Fruit fly (Drosophila melanogaster) whole organism, embryonic: ENCODE data around the gene CG10226.
A peak's percentile ranks its signal among the peaks of the same experiment; 100 is the strongest.

Experiments
- Adf1 ChIP-seq: fragments of 200-800 bp; sonication (Bioruptor generic); IDR thresholded peaks from 2 replicates; pipeline ENCODE4 v1.3.6; 2022; ENCODE audit warnings: missing biosample characterization, missing genetic modification characterization
- Atf3 ChIP-seq: fragments of 200-800 bp; sonication (Bioruptor generic); optimal IDR thresholded peaks from 3 replicates; lab custom pipeline; 2016; ENCODE audit warnings: missing biosample characterization, missing genetic modification characterization
- BEAF-32 ChIP-seq: fragments of 200-800 bp; sonication (Bioruptor generic); optimal IDR thresholded peaks from 3 replicates; lab custom pipeline; 2017; ENCODE audit warnings: missing biosample characterization, missing genetic modification characterization, mild to moderate bottlenecking, moderate library complexity, missing genetic modification reagents
- CG10959 ChIP-seq: fragments of 200-800 bp; sonication (Bioruptor generic); IDR thresholded peaks from 2 replicates; pipeline ENCODE4 v1.3.6; 2022; ENCODE audit warnings: missing biosample characterization, missing genetic modification characterization
- CG1792 ChIP-seq: fragments of 200-800 bp; sonication (Bioruptor generic); optimal IDR thresholded peaks from 2 replicates; lab custom pipeline; 2016; ENCODE audit warnings: missing biosample characterization, missing genetic modification characterization
- CG34224 ChIP-seq: fragments of 200-800 bp; sonication (Bioruptor generic); IDR thresholded peaks from 3 replicates; pipeline ENCODE4 v1.3.6; 2022; ENCODE audit warnings: missing biosample characterization, missing genetic modification characterization; ENCODE audit not compliant: partially characterized antibody
- CG4617 ChIP-seq: fragments of 200-800 bp; sonication (Bioruptor generic); optimal IDR thresholded peaks from 3 replicates; lab custom pipeline; 2016; ENCODE audit warnings: missing biosample characterization, missing genetic modification characterization, borderline replicate concordance
- CG4730 ChIP-seq: fragments of 200-800 bp; sonication (Bioruptor generic); IDR thresholded peaks from 2 replicates; pipeline ENCODE4 v1.3.6; 2022; ENCODE audit warnings: missing biosample characterization, missing genetic modification characterization
- CG4820 ChIP-seq: fragments of 200-800 bp; sonication (Bioruptor generic); optimal IDR thresholded peaks from 3 replicates; lab custom pipeline; 2016; ENCODE audit warnings: missing biosample characterization, missing genetic modification characterization
- CG6254 ChIP-seq: fragments of 200-800 bp; sonication (Bioruptor generic); optimal IDR thresholded peaks from 3 replicates; lab custom pipeline; 2017; ENCODE audit warnings: mild to moderate bottlenecking, missing biosample characterization, missing genetic modification reagents, missing genetic modification characterization
- CG6791 ChIP-seq: fragments of 200-800 bp; sonication (Bioruptor generic); IDR thresholded peaks from 3 replicates; pipeline ENCODE4 v1.3.6; 2022; ENCODE audit warnings: missing biosample characterization, missing genetic modification characterization; ENCODE audit not compliant: partially characterized antibody
- CG9215 ChIP-seq: fragments of 200-800 bp; sonication (Bioruptor generic); IDR thresholded peaks from 2 replicates; pipeline ENCODE4 v1.3.6; 2022; ENCODE audit warnings: missing biosample characterization, missing genetic modification characterization
- CoRest ChIP-seq: fragments of 200-800 bp; sonication (Bioruptor generic); optimal IDR thresholded peaks from 3 replicates; lab custom pipeline; 2018; ENCODE audit warnings: missing biosample characterization, mild to moderate bottlenecking, missing genetic modification characterization, moderate library complexity
- Dll ChIP-seq: fragments of 200-800 bp; sonication (Bioruptor generic); IDR thresholded peaks from 4 replicates; pipeline ENCODE4 v1.3.6; 2022; ENCODE audit warnings: missing biosample characterization, missing genetic modification characterization; ENCODE audit not compliant: partially characterized antibody
- Drgx ChIP-seq: fragments of 200-800 bp; sonication (Bioruptor generic); IDR thresholded peaks from 2 replicates; pipeline ENCODE4 v1.3.6; 2022; ENCODE audit warnings: missing biosample characterization, missing genetic modification characterization
- Elba2 ChIP-seq: fragments of 200-800 bp; sonication (Bioruptor generic); optimal IDR thresholded peaks from 3 replicates; lab custom pipeline; 2016; ENCODE audit warnings: missing biosample characterization, missing genetic modification characterization
- Fer1 ChIP-seq: fragments of 200-800 bp; sonication (Bioruptor generic); optimal IDR thresholded peaks from 2 replicates; lab custom pipeline; 2017; ENCODE audit warnings: missing biosample characterization, mild to moderate bottlenecking, missing genetic modification characterization
- H15 ChIP-seq: fragments of 200-800 bp; sonication (Bioruptor generic); IDR thresholded peaks from 3 replicates; pipeline ENCODE4 v1.3.6; 2022; ENCODE audit warnings: missing biosample characterization, missing genetic modification characterization
- Hand ChIP-seq: fragments of 200-800 bp; sonication (Bioruptor generic); optimal IDR thresholded peaks from 2 replicates; lab custom pipeline; 2017; ENCODE audit warnings: mild to moderate bottlenecking, missing biosample characterization, missing genetic modification reagents, missing genetic modification characterization
- Hr39 ChIP-seq: fragments of >200 bp; optimal IDR thresholded peaks from 2 replicates; lab custom pipeline; 2017
- Lhr ChIP-seq: fragments of 200-800 bp; sonication (Bioruptor generic); optimal IDR thresholded peaks from 3 replicates; lab custom pipeline; 2017; ENCODE audit warnings: mild to moderate bottlenecking, missing biosample characterization, missing genetic modification reagents, missing genetic modification characterization
- MTF-1 ChIP-seq: fragments of 200-800 bp; sonication (Bioruptor generic); optimal IDR thresholded peaks from 2 replicates; lab custom pipeline; 2018; ENCODE audit warnings: missing biosample characterization, mild to moderate bottlenecking, missing genetic modification characterization, borderline replicate concordance
- Spps ChIP-seq: fragments of 200-800 bp; sonication (Bioruptor generic); optimal IDR thresholded peaks from 2 replicates; lab custom pipeline; 2018; ENCODE audit warnings: missing biosample characterization, mild to moderate bottlenecking, missing genetic modification characterization
- Tbp ChIP-seq: fragments of >200 bp; optimal IDR thresholded peaks from 2 replicates; lab custom pipeline; 2018; ENCODE audit warnings: missing biosample characterization, missing genetic modification characterization
- Xrp1 ChIP-seq: fragments of 200-800 bp; sonication (Bioruptor generic); IDR thresholded peaks from 2 replicates; pipeline ENCODE4 v1.3.6; 2022; ENCODE audit warnings: missing biosample characterization, missing genetic modification characterization
- az2 ChIP-seq: fragments of 200-800 bp; sonication (Bioruptor generic); optimal IDR thresholded peaks from 3 replicates; lab custom pipeline; 2016; ENCODE audit warnings: missing biosample characterization, missing genetic modification characterization
- btn ChIP-seq: fragments of 200-800 bp; sonication (Bioruptor generic); optimal IDR thresholded peaks from 2 replicates; lab custom pipeline; 2016; ENCODE audit warnings: missing biosample characterization, missing genetic modification characterization
- cg ChIP-seq: fragments of 200-800 bp; sonication (Bioruptor generic); optimal IDR thresholded peaks from 3 replicates; lab custom pipeline; 2019; ENCODE audit warnings: missing biosample characterization, mild to moderate bottlenecking, missing genetic modification characterization, moderate library complexity
- corto ChIP-seq: fragments of 200-800 bp; sonication (Bioruptor generic); optimal IDR thresholded peaks from 2 replicates; lab custom pipeline; 2016; ENCODE audit warnings: missing biosample characterization, mild to moderate bottlenecking, missing genetic modification characterization, moderate library complexity
- dmrt99B ChIP-seq: fragments of 200-800 bp; sonication (Bioruptor generic); optimal IDR thresholded peaks from 2 replicates; lab custom pipeline; 2018; ENCODE audit warnings: missing biosample characterization, mild to moderate bottlenecking, missing genetic modification characterization, moderate library complexity
- dpn ChIP-seq, 2 experiments: fragments of 200-800 bp; sonication (Bioruptor generic); optimal IDR thresholded peaks; 3 replicates each; lab custom pipeline; 2016; ENCODE audit warnings: missing biosample characterization in 2 of 2, missing genetic modification characterization in 2 of 2
- fu2 ChIP-seq: fragments of 200-800 bp; sonication (Bioruptor generic); optimal IDR thresholded peaks from 2 replicates; lab custom pipeline; 2016; ENCODE audit warnings: missing biosample characterization, missing genetic modification characterization
- gro ChIP-seq: fragments of 200-800 bp; sonication (Bioruptor generic); optimal IDR thresholded peaks from 2 replicates; lab custom pipeline; 2016; ENCODE audit warnings: missing biosample characterization, missing genetic modification characterization
- gsb-n ChIP-seq: fragments of 200-800 bp; sonication (Bioruptor generic); optimal IDR thresholded peaks from 3 replicates; lab custom pipeline; 2018; ENCODE audit warnings: missing biosample characterization, mild to moderate bottlenecking, missing genetic modification characterization
- ham ChIP-seq: fragments of 200-800 bp; sonication (Bioruptor generic); IDR thresholded peaks from 2 replicates; pipeline ENCODE4 v1.3.6; 2022; ENCODE audit warnings: missing biosample characterization, missing genetic modification characterization
- inv ChIP-seq: fragments of 200-800 bp; sonication (Bioruptor generic); IDR thresholded peaks from 2 replicates; pipeline ENCODE4 v1.3.6; 2022; ENCODE audit warnings: missing biosample characterization, missing genetic modification characterization; ENCODE audit not compliant: partially characterized antibody
- lbe ChIP-seq: fragments of 200-800 bp; sonication (Bioruptor generic); optimal IDR thresholded peaks from 2 replicates; lab custom pipeline; 2016; ENCODE audit warnings: missing biosample characterization, mild to moderate bottlenecking, missing genetic modification characterization
- lov ChIP-seq, 2 experiments: fragments of 200-800 bp in 1 of 2; fragments of >200 bp in 1 of 2; sonication (Bioruptor generic) in 1 of 2; IDR thresholded peaks in 1 of 2; optimal IDR thresholded peaks in 1 of 2; 2 replicates in 1 of 2; 3 replicates in 1 of 2; pipeline versions ENCODE4 v1.3.6 to Lab custom; 2017 to 2022; ENCODE audit warnings: missing biosample characterization in 1 of 2, missing genetic modification characterization in 1 of 2
- nom ChIP-seq: fragments of 200-800 bp; sonication (Bioruptor generic); optimal IDR thresholded peaks from 2 replicates; lab custom pipeline; 2017; ENCODE audit warnings: missing biosample characterization, missing genetic modification characterization, mild to moderate bottlenecking, moderate library complexity, missing genetic modification reagents
- peb ChIP-seq: fragments of 200-800 bp; sonication (Bioruptor generic); IDR thresholded peaks from 2 replicates; pipeline ENCODE4 v1.3.6; 2022; ENCODE audit warnings: missing biosample characterization, missing genetic modification characterization
- sim ChIP-seq: fragments of 200-800 bp; sonication (Bioruptor generic); IDR thresholded peaks from 2 replicates; pipeline ENCODE4 v1.3.6; 2022; ENCODE audit warnings: missing biosample characterization, missing genetic modification characterization
- sob ChIP-seq: fragments of 200-800 bp; sonication (Bioruptor generic); IDR thresholded peaks from 2 replicates; pipeline ENCODE4 v1.3.6; 2022; ENCODE audit warnings: missing biosample characterization, missing genetic modification characterization
- zfh2 ChIP-seq: fragments of 200-800 bp; sonication (Bioruptor generic); optimal IDR thresholded peaks from 2 replicates; lab custom pipeline; 2016; ENCODE audit warnings: missing biosample characterization, missing genetic modification characterization

CG10226 gene

dm6 chr3L:6239968-6240367 is at the start of gene CG10226:
CG10226 (minus strand) TSS chr3L:6240068.
- no peak for TF ChIP-seq dmrt99B (tag; lab: Kevin White, UChicago)
- no peak for TF ChIP-seq gsb-n
- TF ChIP-seq CG34224 (GFP tag; lab: Robert Waterston, UW): no peak
- no peak for TF ChIP-seq Hand (GFP tag; lab: Kevin White, UChicago)
- no peak for TF ChIP-seq peb (GFP tag; lab: Robert Waterston, UW)
- TF ChIP-seq CoRest (tag; lab: Kevin White, UChicago): no peak
- TF ChIP-seq fu2 (GFP tag; lab: Kevin White, UChicago): no peak
- TF ChIP-seq Xrp1 (GFP tag; lab: Robert Waterston, UW): no peak
- TF ChIP-seq Tbp (GFP tag; lab: Kevin White, UChicago): no peak
- no peak for TF ChIP-seq Atf3 (GFP tag; lab: Kevin White, UChicago)
- no peak for TF ChIP-seq inv (GFP tag; lab: Robert Waterston, UW)
- no peak for TF ChIP-seq Lhr (GFP tag; lab: Kevin White, UChicago)
- no peak for TF ChIP-seq cg (GFP tag; lab: Kevin White, UChicago)
- TF ChIP-seq, all 482 proteins: peak for 0

- TF ChIP-seq Drgx (GFP tag; lab: Robert Waterston, UW) (peak; percentile 67), CG10959 (GFP tag; lab: Robert Waterston, UW) (no peak), corto (GFP tag; lab: Kevin White, UChicago) (peak; percentile 20), BEAF-32 (peak; percentile 3), Dll (GFP tag; lab: Robert Waterston, UW) (0 out of 4 replicates have a peak, but pooled peaks have one; percentile 28), nom (GFP tag; lab: Kevin White, UChicago) (peak; percentile 55), CG4617 (no peak), H15 (GFP tag; lab: Robert Waterston, UW) (peak; percentile 12; the same call in 1 of the 3 replicates), gro (GFP tag; lab: Kevin White, UChicago) (no peak), zfh2 (GFP tag; lab: Kevin White, UChicago) (no peak), lbe (GFP tag; lab: Kevin White, UChicago) (peak; percentile 37)
These were observed 45.5 kb upstream of the CG10226 start for dm6 chr3L:6285412-6285811.

dm6 chr3L:6275487-6275886 is 35.6 kb upstream of the CG10226 start, which contains the start of gene CG43168:
CG43168 (plus strand) TSS chr3L:6275787.
- TF ChIP-seq CG10959 (GFP tag; lab: Robert Waterston, UW) (no peak), sob (no peak), lov (optimal IDR thresholded peaks at IDR 0.05; lab: Kevin White, UChicago) (no peak), lov (GFP tag; IDR thresholded peaks at IDR 0.05; lab: Robert Waterston, UW) (no peak), CG9215 (GFP tag; lab: Robert Waterston, UW) (no peak), sim (GFP tag; lab: Robert Waterston, UW) (no peak), Hr39 (no peak), MTF-1 (GFP tag; lab: Kevin White, UChicago) (no peak), Adf1 (GFP tag; lab: Robert Waterston, UW) (no peak), ham (no peak), CG6254 (GFP tag; lab: Kevin White, UChicago) (no peak), CG1792 (GFP tag; lab: Kevin White, UChicago) (no peak), CG4730 (no peak), Spps (tag; lab: Kevin White, UChicago) (no peak), btn (GFP tag; lab: Kevin White, UChicago) (no peak), Elba2 (GFP tag; lab: Kevin White, UChicago) (no peak), Fer1 (GFP tag; lab: Kevin White, UChicago) (no peak), az2 (GFP tag; lab: Kevin White, UChicago) (no peak), dpn (GFP tag; optimal IDR thresholded peaks at IDR 0.05; lab: Kevin White, UChicago) (no peak), CG4820 (GFP tag; lab: Kevin White, UChicago) (no peak), CG6791 (GFP tag; lab: Robert Waterston, UW) (no peak)
